Fruit fly (Drosophila melanogaster): ENCODE data around the gene Hr4.

The Hr4 gene

DNA sequence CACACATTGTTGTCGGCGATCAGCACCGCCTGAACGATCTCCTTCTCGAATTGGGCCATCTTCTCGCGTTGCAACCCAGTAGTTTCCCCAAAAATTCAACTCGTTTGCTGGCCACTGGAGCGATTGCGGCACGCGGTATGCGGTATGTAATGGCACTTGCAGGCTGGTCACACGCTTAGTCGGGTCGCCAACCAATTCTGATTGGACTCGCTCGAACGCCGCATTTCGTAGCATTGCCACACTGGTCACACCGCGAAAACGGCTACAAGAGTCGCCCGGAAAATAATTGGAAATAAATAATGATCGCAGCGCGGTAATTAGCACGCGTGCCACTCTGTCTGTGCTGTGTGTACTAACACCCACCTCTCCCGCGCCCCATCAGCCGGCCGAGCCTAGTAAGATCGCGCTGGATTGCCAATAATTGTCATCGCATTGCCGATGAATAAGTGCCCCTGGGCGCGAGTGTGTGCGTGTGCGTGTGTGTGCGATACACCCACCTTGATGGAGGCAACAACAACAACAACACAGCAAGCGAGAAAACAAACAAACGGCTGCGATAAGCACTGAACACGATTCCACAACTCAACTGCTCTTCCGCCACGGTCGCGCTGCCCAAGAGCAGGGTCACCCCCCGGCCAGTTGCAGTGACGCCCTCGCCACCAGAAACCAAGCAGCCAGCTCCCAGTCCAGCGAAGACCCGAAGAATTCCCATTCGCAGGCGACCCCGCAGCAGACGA is 18.8 kb upstream of the Hr4 start, which contains the start of the genes eIF2Bepsilon and Ocrl:
Gene eIF2Bepsilon, minus strand, starts transcription at position 110 of the 737 bp plus-strand sequence.
Gene Ocrl, plus strand, starts transcription at position 217 of the 737 bp plus-strand sequence.
- TF ChIP-seq CG8301 (tag; optimal IDR thresholded peaks at IDR 0.05) (no peak), CG17806 (tag; optimal IDR thresholded peaks at IDR 0.05) (no peak), CG12605 (GFP tag; IDR thresholded peaks at IDR 0.05) (no peak), Ets98B (GFP tag; IDR thresholded peaks at IDR 0.05) (no peak), CG34367 (tag; optimal IDR thresholded peaks at IDR 0.05) (no peak), rn (GFP tag; IDR thresholded peaks at IDR 0.05) (no peak), CG8159 (tag; optimal IDR thresholded peaks at IDR 0.05) (no peak), EcR (GFP tag; optimal IDR thresholded peaks at IDR 0.05) (peak; percentile 49)

DNA sequence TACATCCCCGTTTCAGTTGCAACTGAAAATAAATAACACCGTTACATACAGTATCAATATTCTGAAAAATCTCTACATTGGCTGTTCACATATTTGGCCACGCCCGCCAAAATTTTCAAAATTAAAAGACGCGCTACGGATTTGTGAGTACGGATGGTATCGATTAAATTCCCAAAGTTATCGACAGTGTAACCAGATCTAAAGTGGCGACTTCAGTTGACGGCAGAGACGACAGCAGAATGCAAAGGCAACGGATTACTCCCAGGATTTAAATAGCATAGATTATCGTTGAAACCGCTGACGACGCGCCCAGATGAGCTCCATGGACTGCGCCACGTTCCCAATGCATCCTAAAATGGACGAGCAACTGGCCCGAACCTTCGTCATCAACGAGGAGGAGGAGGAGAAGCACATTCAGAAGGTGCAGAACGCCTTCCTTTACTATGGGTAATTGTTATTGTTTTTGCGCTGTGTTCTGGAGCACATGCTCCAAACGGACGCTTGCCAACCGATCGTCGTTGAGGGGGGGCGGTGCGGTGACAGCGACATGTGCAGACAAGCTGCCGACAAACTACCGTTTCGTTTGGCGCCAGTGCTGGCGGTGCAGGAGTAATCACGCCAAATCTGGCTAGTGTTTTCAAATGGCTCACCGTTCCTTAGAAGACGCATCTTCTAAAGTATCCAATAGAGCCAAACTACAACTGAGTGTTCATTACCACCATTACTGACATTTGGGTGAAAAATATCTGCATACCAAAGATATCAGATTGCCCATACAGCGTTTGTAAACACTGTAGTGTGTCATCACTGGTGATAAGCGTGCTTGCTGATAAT is 14.1 kb upstream of the Hr4 start, which contains the start of gene CG11596:
Gene CG11596, plus strand, starts transcription at position 211 of the 834 bp plus-strand sequence.
- TF ChIP-seq CG13204 (GFP tag; optimal IDR thresholded peaks at IDR 0.05) (no peak), CG32121 (GFP tag; IDR thresholded peaks at IDR 0.05) (0 out of 2 replicates have a peak, but pooled peaks have one; percentile 15), CG4496 (GFP tag; IDR thresholded peaks at IDR 0.05) (0 out of 3 replicates have a peak, but pooled peaks have one; percentile 20)

DNA sequence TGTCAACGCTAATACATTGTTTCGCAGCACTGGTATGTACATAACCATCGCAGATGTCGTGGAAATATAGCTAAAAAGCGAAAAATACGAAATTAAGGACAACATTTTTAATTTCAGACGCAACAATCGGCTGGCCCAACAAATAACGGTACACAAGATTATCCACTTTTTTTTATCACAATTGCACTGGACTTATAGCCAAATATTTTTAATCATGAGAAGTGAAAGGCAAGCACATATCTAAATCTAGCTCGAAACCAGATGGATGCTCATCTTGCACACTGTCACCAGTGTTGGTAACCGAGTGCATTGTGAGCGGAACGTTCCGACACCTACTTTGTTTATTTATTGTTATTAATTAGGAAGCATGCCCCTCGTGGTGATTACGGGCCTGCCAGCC is 1.7 kb upstream of the Hr4 start, which contains the start of the genes CG3857 and CG3587:
Gene CG3857, minus strand, starts transcription at position 21 of the 400 bp plus-strand sequence.
Gene CG3587, plus strand, starts transcription at position 288 of the 400 bp plus-strand sequence.
- peak; percentile 52 for TF ChIP-seq CG8301 (tag; optimal IDR thresholded peaks at IDR 0.05)
- peak; percentile 30; the same call in 1 of the 2 replicates for TF ChIP-seq rn (GFP tag; IDR thresholded peaks at IDR 0.05)
- no peak for TF ChIP-seq D1 (tag; optimal IDR thresholded peaks at IDR 0.05)
- TF ChIP-seq Pif1B (GFP tag; optimal IDR thresholded peaks at IDR 0.05), result peak; percentile 39
- TF ChIP-seq CG15710 (tag; optimal IDR thresholded peaks at IDR 0.05), result peak; percentile 69
- peak; percentile 35 for TF ChIP-seq CG9948 (tag; optimal IDR thresholded peaks at IDR 0.05)
- peak; percentile 65 for TF ChIP-seq Snoo (tag; optimal IDR thresholded peaks at IDR 0.05)
- TF ChIP-seq gl (tag; optimal IDR thresholded peaks at IDR 0.05), result peak; percentile 0
- peak; percentile 65 for TF ChIP-seq CG14655 (GFP tag; optimal IDR thresholded peaks at IDR 0.05)
- TF ChIP-seq CG8159 (tag; optimal IDR thresholded peaks at IDR 0.05), result peak; percentile 66
- peak; percentile 68 for TF ChIP-seq Pif1A (GFP tag; optimal IDR thresholded peaks at IDR 0.05)
- peak; percentile 37 for TF ChIP-seq CG17806 (tag; optimal IDR thresholded peaks at IDR 0.05)
- TF ChIP-seq CG10348 (GFP tag; IDR thresholded peaks at IDR 0.05), result no peak
- peak; percentile 66 for TF ChIP-seq CG4496 (GFP tag; IDR thresholded peaks at IDR 0.05)
- peak; percentile 37 for TF ChIP-seq EcR (GFP tag; optimal IDR thresholded peaks at IDR 0.05)
- TF ChIP-seq CG34367 (tag; optimal IDR thresholded peaks at IDR 0.05), result peak; percentile 59
- TF ChIP-seq CG12605 (GFP tag; IDR thresholded peaks at IDR 0.05), result peak; percentile 23; the same call in 1 of the 2 replicates
- peak; percentile 58 for TF ChIP-seq Ets98B (GFP tag; IDR thresholded peaks at IDR 0.05)
- TF ChIP-seq CG32121 (GFP tag; IDR thresholded peaks at IDR 0.05), result peak; percentile 37; the same call in 1 of the 2 replicates
- TF ChIP-seq CG13204 (GFP tag; optimal IDR thresholded peaks at IDR 0.05), result no peak
- peak; percentile 75 for TF ChIP-seq fd96Ca (GFP tag; IDR thresholded peaks at IDR 0.05)

DNA sequence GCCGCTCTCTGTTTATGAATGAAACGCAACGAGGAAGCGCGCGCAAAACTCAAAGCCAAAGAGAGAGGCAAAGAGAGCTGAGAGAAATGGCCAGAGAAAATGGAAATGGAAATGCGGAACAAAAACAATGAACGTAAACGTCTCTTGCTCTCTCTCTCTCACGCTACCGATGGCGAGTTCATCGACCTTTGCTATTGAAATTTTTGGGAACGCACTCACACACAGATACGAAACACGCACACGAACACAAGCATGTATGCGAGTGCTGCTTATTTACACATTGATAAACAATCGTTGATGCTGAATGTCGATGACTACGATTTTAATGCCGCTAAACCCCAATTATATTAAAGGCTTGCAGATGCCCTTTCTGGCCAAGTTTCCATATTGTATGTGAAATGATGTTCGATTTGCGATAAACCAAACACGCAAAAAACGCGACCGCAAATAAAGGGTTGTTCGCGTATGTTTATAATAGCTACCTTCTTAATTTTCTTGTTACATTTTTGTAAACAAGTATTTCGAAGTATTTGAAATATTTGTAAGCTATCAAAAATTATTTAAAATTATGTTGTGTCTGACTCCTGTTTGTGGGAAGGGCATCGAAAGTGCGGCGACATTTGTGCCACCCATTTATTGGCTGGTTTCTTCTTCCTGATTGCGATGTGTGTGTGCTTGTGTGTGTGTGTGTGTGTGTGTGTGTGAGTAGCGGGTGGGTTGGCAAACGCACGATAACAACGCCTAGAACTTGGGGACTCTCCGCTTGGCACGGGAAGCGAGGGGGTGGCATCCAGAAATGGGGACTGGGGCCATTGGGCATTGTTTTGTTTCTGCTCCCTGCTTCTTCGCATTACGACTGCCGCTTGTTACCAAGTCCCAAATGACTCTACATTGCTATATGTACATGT is 1.9 kb downstream of the Hr4 start:
- TF ChIP-seq CG32121 (GFP tag; IDR thresholded peaks at IDR 0.05) (no peak), CG9948 (tag; optimal IDR thresholded peaks at IDR 0.05) (peak; percentile 54), CG4496 (GFP tag; IDR thresholded peaks at IDR 0.05) (no peak), CG34367 (tag; optimal IDR thresholded peaks at IDR 0.05) (peak; percentile 50), Pif1A (GFP tag; optimal IDR thresholded peaks at IDR 0.05) (peak; percentile 28), Ets98B (GFP tag; IDR thresholded peaks at IDR 0.05) (peak; percentile 19), Pif1B (GFP tag; optimal IDR thresholded peaks at IDR 0.05) (peak; percentile 34), CG8301 (tag; optimal IDR thresholded peaks at IDR 0.05) (peak; percentile 56), Snoo (tag; optimal IDR thresholded peaks at IDR 0.05) (peak; percentile 65), CG12605 (GFP tag; IDR thresholded peaks at IDR 0.05) (no peak), CG17806 (tag; optimal IDR thresholded peaks at IDR 0.05) (peak; percentile 40), CG8159 (tag; optimal IDR thresholded peaks at IDR 0.05) (peak; percentile 66), fd96Ca (GFP tag; IDR thresholded peaks at IDR 0.05) (0 out of 3 replicates have a peak, but pooled peaks have one; percentile 29), CG13204 (GFP tag; optimal IDR thresholded peaks at IDR 0.05) (no peak), gl (tag; optimal IDR thresholded peaks at IDR 0.05) (no peak), CG14655 (GFP tag; optimal IDR thresholded peaks at IDR 0.05) (peak; percentile 71), CG10348 (GFP tag; IDR thresholded peaks at IDR 0.05) (no peak), rn (GFP tag; IDR thresholded peaks at IDR 0.05) (no peak), EcR (GFP tag; optimal IDR thresholded peaks at IDR 0.05) (peak; percentile 97), D1 (tag; optimal IDR thresholded peaks at IDR 0.05) (peak; percentile 7), CG15710 (tag; optimal IDR thresholded peaks at IDR 0.05) (peak; percentile 65)
